Fruit fly (Drosophila melanogaster): ENCODE results near the gene CG31827.

Gene CG31827

DNA sequence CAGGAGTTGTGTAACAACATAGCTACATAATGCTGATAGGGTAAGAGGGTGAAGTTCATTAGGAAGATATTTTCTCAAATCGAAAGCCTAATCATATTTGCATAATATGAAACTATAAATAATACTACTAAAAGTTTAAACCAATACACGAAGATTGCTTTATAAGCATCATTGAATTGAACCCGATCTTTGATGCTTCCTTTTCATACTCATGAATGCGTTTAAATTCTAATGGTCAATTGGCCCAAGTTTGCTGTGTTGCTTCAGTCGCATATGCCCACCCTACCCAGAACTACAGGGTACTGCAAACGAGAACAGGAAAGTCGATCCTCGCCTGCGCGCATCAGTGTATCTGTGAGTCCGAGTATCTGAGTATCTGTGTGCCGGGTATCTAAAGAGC lies 38.6 kb downstream of the CG31827 start:
- TF ChIP-seq Myc (optimal IDR thresholded peaks at IDR 0.05) (no peak), psq (optimal IDR thresholded peaks at IDR 0.05) (no peak), ttk (optimal IDR thresholded peaks at IDR 0.05) (no peak), Sin3A (optimal IDR thresholded peaks at IDR 0.05) (no peak), insv (optimal IDR thresholded peaks at IDR 0.05) (no peak), h (optimal IDR thresholded peaks at IDR 0.05) (no peak)

DNA sequence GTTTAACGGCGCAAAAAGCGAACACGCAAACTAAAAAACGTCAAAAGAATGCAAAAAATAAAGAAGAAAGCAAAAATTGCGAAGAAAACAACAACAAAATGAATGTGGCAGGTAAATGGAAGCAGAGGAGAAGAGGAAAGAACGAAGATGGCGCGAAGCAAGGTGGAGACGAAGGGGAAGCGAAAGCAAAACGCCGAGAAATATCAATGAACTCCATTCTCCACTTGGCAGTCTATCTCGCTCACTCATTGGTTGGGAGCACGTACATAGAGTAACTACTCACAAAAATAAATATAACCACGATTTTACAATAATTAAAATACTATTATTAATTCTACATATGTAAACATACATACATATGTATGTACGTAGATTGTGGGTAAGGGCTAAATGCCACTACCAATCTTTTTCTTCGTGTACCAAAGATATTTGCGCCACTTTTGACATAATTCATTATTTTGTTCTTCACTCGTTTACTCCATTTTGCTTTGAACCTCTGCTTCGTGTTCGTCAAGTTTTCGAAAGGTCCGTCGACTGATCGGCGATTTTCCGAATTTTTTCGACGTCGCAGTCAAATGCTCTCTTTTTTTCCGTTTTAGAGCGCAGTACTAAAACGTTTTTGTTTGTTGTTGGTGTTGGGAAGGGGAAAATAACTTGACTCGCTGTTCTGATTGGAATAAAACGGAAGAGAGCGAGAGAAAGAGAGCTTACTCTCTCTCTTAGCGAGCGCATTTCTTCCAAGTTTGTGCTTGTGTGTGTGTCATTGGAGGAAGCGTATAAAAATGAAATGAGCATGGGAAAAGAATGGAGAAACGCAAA lies 40.3 kb downstream of the CG31827 start:
- no peak for TF ChIP-seq insv (optimal IDR thresholded peaks at IDR 0.05)
- TF ChIP-seq psq (optimal IDR thresholded peaks at IDR 0.05), result peak; percentile 49
- no peak for TF ChIP-seq Myc (optimal IDR thresholded peaks at IDR 0.05)

DNA sequence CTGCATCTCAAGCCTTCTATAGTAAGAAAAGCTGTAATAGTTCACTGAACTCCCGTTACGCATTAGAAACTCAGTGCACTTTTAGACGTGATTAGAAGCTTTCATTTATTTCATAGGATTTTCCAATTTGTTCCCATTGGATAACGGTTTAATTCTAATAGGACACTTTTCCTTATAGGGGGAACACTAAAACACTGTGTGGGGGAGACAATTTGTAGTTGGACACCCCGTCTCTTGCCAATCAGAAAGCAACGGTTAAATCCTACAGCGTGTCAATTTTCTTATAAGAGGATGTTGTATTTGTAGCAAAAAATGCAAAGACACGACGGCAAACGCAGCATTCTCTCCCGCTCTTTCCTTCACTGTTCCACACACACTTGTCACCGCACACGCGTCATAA lies 41.0 kb downstream of the CG31827 start:
- TF ChIP-seq h (optimal IDR thresholded peaks at IDR 0.05) (no peak), Myc (optimal IDR thresholded peaks at IDR 0.05) (no peak), ttk (optimal IDR thresholded peaks at IDR 0.05) (no peak), psq (optimal IDR thresholded peaks at IDR 0.05) (no peak), Sin3A (optimal IDR thresholded peaks at IDR 0.05) (no peak), insv (optimal IDR thresholded peaks at IDR 0.05) (no peak)

DNA sequence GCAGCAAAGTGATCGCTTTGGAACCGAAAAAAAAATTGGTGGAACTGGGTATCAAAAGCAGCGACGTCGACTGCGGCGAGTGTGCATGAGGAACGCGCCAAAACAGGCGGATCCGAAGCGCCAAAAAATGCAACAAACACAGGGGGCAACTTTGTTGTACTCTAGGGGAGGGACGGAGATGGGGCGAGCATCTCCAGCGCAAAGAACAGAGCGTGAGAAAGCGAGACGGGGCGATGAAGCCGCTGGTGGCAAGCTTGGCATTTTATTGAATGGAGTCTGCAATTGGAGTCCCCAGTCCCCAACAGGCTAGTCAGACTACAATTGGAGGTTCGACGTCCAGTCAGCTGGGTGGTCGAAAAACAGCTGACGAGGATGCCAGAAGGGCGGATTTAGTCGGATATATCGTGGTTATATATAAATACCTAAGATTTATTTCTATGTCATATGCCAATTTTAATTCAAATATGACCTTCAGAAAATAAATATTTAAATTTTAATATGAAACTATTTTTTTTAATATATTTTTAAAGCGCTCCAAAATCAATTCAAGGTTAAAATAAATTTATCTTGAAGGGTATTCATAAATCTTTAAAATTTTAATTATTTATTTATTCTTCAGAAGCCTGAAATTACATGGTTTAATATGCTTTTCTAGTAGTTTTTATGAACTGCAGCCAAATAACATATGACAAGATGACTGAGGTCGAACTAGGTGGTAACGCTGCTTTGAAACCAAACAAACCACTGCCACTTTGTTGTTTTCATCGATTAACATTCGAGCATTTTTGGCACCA lies 41.8 kb downstream of the CG31827 start:
- no peak for TF ChIP-seq psq (optimal IDR thresholded peaks at IDR 0.05)
- no peak for TF ChIP-seq insv (optimal IDR thresholded peaks at IDR 0.05)
- TF ChIP-seq Sin3A (optimal IDR thresholded peaks at IDR 0.05), result no peak
- no peak for TF ChIP-seq h (optimal IDR thresholded peaks at IDR 0.05)
- no peak for TF ChIP-seq ttk (optimal IDR thresholded peaks at IDR 0.05)
- TF ChIP-seq Myc (optimal IDR thresholded peaks at IDR 0.05), result no peak

DNA sequence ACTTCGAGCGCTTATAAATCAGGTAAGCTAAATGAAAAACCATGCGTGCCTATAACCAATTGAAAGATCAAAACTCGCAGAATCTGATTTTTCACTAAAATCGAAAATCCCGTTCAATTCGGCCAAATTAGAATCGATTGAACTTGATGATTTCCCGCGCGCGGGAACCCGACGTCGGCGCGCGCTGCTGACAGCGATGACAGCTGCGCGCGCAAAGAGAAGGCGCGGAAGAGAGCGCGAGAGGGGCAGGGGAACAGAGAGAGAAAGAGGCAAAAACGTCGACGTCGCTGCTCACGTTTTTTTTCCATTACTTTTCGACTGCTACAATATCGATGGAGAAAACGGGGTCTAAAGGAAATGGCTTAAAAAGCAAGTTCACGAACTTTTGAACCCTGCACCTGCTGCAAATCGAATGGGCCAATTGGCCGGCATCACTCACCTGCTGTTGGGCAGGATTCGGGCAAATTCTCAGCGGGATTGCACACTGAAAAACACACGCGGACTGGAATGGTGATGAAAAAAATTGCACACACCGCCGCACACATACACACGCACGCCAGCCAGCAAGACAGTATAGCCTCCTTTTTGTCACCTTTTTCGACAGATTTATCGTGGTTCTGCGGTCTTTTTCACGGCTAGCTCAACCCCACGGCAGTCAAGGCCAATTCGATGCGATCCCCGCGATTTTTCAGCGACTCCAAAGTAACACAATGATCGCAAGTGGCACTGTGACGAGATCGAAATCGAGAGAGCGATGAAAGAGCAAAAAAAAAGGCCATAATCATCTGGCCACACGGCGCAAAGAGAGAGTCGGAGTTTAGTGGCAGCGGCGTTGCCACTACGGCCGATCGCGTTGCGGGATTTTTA lies 42.7 kb downstream of the CG31827 start, which contains the start of gene CycE:
Gene CycE, minus strand, starts transcription at position 757 of the 867 bp plus-strand sequence.
- TF ChIP-seq h (optimal IDR thresholded peaks at IDR 0.05) (no peak), ttk (optimal IDR thresholded peaks at IDR 0.05) (no peak), Sin3A (optimal IDR thresholded peaks at IDR 0.05) (no peak), insv (optimal IDR thresholded peaks at IDR 0.05) (no peak), Myc (optimal IDR thresholded peaks at IDR 0.05) (no peak), psq (optimal IDR thresholded peaks at IDR 0.05) (no peak)

DNA sequence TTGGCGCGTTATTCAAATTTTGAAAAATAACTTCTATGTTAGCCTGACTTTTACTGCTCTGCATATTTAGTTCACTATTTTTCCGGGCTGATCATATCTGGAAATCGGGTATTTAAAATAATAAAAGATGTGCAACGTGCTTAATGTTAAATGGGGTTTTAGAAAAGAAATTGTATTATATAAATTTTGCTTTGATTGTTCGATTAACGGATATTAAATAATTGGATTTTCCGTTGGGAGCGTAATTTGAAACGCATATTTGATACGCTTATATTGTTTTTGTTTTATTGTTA lies 43.2 kb downstream of the CG31827 start:
- no peak for TF ChIP-seq Myc (optimal IDR thresholded peaks at IDR 0.05)
- no peak for TF ChIP-seq h (optimal IDR thresholded peaks at IDR 0.05)
- TF ChIP-seq ttk (optimal IDR thresholded peaks at IDR 0.05), result no peak
- TF ChIP-seq psq (optimal IDR thresholded peaks at IDR 0.05), result no peak
- TF ChIP-seq Sin3A (optimal IDR thresholded peaks at IDR 0.05), result no peak
- TF ChIP-seq insv (optimal IDR thresholded peaks at IDR 0.05), result no peak

DNA sequence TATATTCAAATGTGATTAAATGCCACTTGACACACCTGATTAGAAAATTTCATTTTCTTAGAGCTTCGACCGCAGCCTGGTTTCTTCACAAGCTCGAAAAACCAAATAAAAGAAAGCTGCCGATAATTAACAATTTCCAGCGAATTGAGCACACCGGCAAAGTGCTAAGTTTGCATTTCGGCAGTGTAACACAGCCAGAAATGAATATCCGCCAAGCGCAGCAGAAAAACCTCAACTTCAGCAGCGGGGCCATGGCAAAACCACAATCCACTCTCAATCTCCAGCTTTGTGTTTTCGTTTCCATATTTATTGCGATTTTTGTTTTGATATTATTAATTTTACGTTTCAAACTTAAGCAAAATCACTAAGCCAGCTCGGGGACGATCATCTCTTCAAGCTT lies 44.3 kb downstream of the CG31827 start:
- TF ChIP-seq h (optimal IDR thresholded peaks at IDR 0.05) (no peak), Myc (optimal IDR thresholded peaks at IDR 0.05) (no peak), psq (optimal IDR thresholded peaks at IDR 0.05) (no peak), insv (optimal IDR thresholded peaks at IDR 0.05) (no peak), ttk (optimal IDR thresholded peaks at IDR 0.05) (no peak), Sin3A (optimal IDR thresholded peaks at IDR 0.05) (no peak)

DNA sequence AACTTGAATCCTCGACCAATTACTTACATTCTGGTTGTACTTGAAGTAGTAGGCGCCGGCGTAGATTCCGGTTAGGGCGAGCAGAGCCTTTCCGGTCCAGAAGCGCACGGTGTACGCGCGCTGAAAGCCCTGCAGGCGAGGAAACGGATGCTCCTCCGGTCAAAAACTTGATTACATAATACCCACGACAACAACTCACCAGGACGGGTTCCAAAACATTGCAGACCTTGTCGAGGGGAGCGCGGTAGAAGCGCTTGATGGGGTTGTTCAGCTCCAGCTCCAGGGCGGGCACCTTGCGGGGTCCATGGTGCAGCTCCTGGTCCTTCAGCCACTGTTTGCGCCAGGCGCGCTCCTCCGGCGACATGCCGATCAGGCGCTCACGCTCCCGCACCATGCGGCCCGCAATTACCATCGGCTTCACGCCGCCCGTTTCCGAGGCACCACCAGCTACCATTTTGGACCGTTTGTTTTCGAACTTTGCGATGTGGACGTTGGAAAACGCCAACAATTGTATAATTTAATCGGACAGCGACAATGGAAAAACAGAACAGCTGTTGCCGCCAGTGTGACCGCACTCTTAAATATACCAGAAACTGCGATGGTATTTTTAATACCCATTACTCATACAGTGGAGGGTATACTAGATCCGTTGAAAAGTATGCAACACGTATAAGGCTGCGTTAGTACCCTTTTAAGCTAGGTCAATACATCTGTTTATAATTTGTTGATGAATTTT lies 45.7 kb downstream of the CG31827 start, which contains the start of gene ND-B17:
Gene ND-B17, minus strand, starts transcription at position 556 of the 736 bp plus-strand sequence.
- TF ChIP-seq h (optimal IDR thresholded peaks at IDR 0.05) (no peak), insv (optimal IDR thresholded peaks at IDR 0.05) (no peak), Sin3A (optimal IDR thresholded peaks at IDR 0.05) (no peak), ttk (optimal IDR thresholded peaks at IDR 0.05) (no peak), Myc (optimal IDR thresholded peaks at IDR 0.05) (no peak), psq (optimal IDR thresholded peaks at IDR 0.05) (no peak)

DNA sequence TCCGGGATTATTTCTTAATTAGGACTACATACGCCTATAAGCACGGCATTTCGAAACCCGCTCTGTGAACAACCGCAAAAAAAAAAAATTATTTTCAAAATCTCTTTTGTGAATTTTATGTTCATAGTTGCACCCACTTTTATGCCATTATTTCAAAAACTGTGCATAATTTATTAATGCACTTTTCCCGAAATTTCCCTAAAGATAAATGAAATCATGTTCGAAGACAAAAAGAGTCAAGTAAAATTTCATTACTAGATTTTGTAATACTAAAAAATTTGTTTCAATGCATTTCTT lies 46.2 kb downstream of the CG31827 start:
- TF ChIP-seq Sin3A (optimal IDR thresholded peaks at IDR 0.05) (no peak), h (optimal IDR thresholded peaks at IDR 0.05) (no peak), Myc (optimal IDR thresholded peaks at IDR 0.05) (no peak), ttk (optimal IDR thresholded peaks at IDR 0.05) (no peak), insv (optimal IDR thresholded peaks at IDR 0.05) (no peak), psq (optimal IDR thresholded peaks at IDR 0.05) (no peak)

DNA sequence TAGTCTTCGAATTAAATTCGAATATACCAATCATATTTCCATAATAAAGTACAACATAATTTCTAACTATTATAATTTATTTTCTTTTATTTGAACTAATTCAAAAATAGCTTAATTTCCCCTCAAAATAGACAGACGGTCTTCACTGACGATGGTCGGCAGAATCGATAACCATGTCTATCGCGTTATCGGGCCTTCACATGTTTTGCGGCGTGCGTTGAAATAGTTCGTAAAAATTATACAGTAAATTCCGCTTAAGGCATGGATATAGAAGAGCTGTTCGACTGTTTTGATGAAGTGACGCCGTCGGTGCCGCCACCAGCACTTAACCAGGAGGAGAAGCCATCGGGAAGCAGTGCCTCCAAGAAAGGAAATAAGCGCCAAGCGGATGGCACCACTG lies 47.1 kb downstream of the CG31827 start, which contains the start of gene Mtr4:
Gene Mtr4, plus strand, starts transcription at position 168 of the 400 bp plus-strand sequence.
- TF ChIP-seq h (optimal IDR thresholded peaks at IDR 0.05) (no peak), insv (optimal IDR thresholded peaks at IDR 0.05) (no peak), psq (optimal IDR thresholded peaks at IDR 0.05) (no peak), Sin3A (optimal IDR thresholded peaks at IDR 0.05) (no peak), ttk (optimal IDR thresholded peaks at IDR 0.05) (no peak), Myc (optimal IDR thresholded peaks at IDR 0.05) (no peak)

All from Kc167 (cell line).